Fruit fly (Drosophila melanogaster) whole organism, embryonic: ENCODE data around the gene CG14420.
A peak's percentile ranks its signal among the peaks of the same experiment; 100 is the strongest.

Source experiments
- Side ChIP-seq: fragments of 200-800 bp; sonication (Bioruptor generic); optimal IDR thresholded peaks from 2 replicates; lab custom pipeline; 2016; ENCODE audit warnings: missing biosample characterization, missing genetic modification characterization
- tll ChIP-seq, 2 experiments: fragments of 200-800 bp in 1 of 2; fragments of >200 bp in 1 of 2; sonication (Bioruptor generic) in 1 of 2; optimal IDR thresholded peaks; 2 replicates each; lab custom pipeline; 2017 to 2019; ENCODE audit warnings: missing biosample characterization in 2 of 2, missing genetic modification characterization in 2 of 2, mild to moderate bottlenecking in 1 of 2, moderate library complexity in 1 of 2

- TF ChIP-seq tll (GFP tag; optimal IDR thresholded peaks at IDR 0.05; lab: Kevin White, UChicago): peak in 1 of 2 experiments; percentile 96
- TF ChIP-seq Side: no peak
These were observed 46.5 kb downstream of the CG14420 start for dm6 chrX:2984902-2985772.
